Fruit fly (Drosophila melanogaster): ENCODE results near the gene MFS10.

The MFS10 gene

DNA sequence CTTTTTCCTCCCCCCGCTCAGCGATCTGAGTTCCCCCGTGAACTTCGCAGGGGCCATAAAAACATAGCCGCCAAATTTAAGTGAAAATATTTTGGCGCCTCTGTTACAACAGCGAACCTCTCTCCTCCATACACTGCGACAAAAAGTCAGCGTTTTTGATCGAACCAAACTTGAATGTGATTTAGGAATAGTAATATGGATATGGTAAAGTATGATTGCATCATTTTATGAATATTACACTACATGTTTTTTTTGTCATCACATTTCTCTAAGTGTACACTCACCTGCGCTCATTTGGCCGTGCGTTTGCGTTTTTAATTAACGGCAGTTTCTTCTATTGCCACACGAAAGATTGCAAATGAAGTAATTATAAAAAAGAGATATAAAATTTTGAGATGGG is 6.9 kb downstream of the MFS10 start (continued):
- peak; percentile 47 to 63 for TF ChIP-seq dpn (GFP tag; optimal IDR thresholded peaks at IDR 0.05)
- TF ChIP-seq CG17385 (GFP tag; optimal IDR thresholded peaks at IDR 0.05): peak; percentile 60
- peak; percentile 34 for TF ChIP-seq org-1 (GFP tag; optimal IDR thresholded peaks at IDR 0.05)
- TF ChIP-seq pros (GFP tag; optimal IDR thresholded peaks at IDR 0.05): no peak
- TF ChIP-seq ap (GFP tag; IDR thresholded peaks at IDR 0.05): peak; percentile 29; the same call in 1 of the 2 replicates
- peak; percentile 53; the same call in 2 of the 3 replicates for TF ChIP-seq CG34422 (GFP tag; IDR thresholded peaks at IDR 0.05)
- peak; percentile 15 for TF ChIP-seq CG8089 (GFP tag; optimal IDR thresholded peaks at IDR 0.05)
- no peak for TF ChIP-seq Nf-YC (tag; optimal IDR thresholded peaks at IDR 0.05)
- TF ChIP-seq danr (GFP tag; IDR thresholded peaks at IDR 0.05): peak; percentile 31; the same call in 1 of the 2 replicates
- TF ChIP-seq CG31441 (GFP tag; IDR thresholded peaks at IDR 0.05): peak; percentile 62
- TF ChIP-seq D (optimal IDR thresholded peaks at IDR 0.05): no peak
- peak; percentile 15 for TF ChIP-seq D (GFP tag; optimal IDR thresholded peaks at IDR 0.05)
- peak; percentile 62; the same call in 1 of the 3 replicates for TF ChIP-seq ase (GFP tag; IDR thresholded peaks at IDR 0.05)
- peak; percentile 33 for TF ChIP-seq Ravus (GFP tag; IDR thresholded peaks at IDR 0.05)
- no peak for TF ChIP-seq CG6854 (GFP tag; optimal IDR thresholded peaks at IDR 0.05)
- peak; percentile 23; the same call in 1 of the 2 replicates for TF ChIP-seq ara (GFP tag; IDR thresholded peaks at IDR 0.05)
- peak; percentile 66 for TF ChIP-seq Ssrp (tag; optimal IDR thresholded peaks at IDR 0.05)
- no peak for TF ChIP-seq ham (GFP tag; IDR thresholded peaks at IDR 0.05)
- peak; percentile 54 for TF ChIP-seq jing (GFP tag; optimal IDR thresholded peaks at IDR 0.05)
- 0 out of 2 replicates have a peak, but pooled peaks have one; percentile 35 for TF ChIP-seq CG32772 (GFP tag; IDR thresholded peaks at IDR 0.05)
- peak; percentile 25; the same call in 1 of the 2 replicates for TF ChIP-seq CG14014 (GFP tag; IDR thresholded peaks at IDR 0.05)
- peak; percentile 18 for TF ChIP-seq CG1233 (GFP tag; optimal IDR thresholded peaks at IDR 0.05)
- TF ChIP-seq ato (GFP tag; IDR thresholded peaks at IDR 0.05; ENCODE audit: partially characterized antibody): no peak
- no peak for TF ChIP-seq Mad (GFP tag; optimal IDR thresholded peaks at IDR 0.05)
- TF ChIP-seq Camta (GFP tag; optimal IDR thresholded peaks at IDR 0.05): peak; percentile 25
- TF ChIP-seq CG8478 (optimal IDR thresholded peaks at IDR 0.05): no peak
- peak; percentile 54 for TF ChIP-seq ems (GFP tag; optimal IDR thresholded peaks at IDR 0.05)
- TF ChIP-seq CTCF (GFP tag; optimal IDR thresholded peaks at IDR 0.05): no peak
- peak; percentile 76 for TF ChIP-seq Ptx1 (GFP tag; IDR thresholded peaks at IDR 0.05)
- TF ChIP-seq tio (GFP tag; optimal IDR thresholded peaks at IDR 0.05): peak; percentile 27
- TF ChIP-seq sr (GFP tag; IDR thresholded peaks at IDR 0.05): 0 out of 3 replicates have a peak, but pooled peaks have one; percentile 33
- no peak for TF ChIP-seq BtbVII (GFP tag; optimal IDR thresholded peaks at IDR 0.05)
- TF ChIP-seq TFAM (GFP tag; optimal IDR thresholded peaks at IDR 0.05): no peak
- TF ChIP-seq Spps (tag; optimal IDR thresholded peaks at IDR 0.05): no peak
- peak; percentile 46 for TF ChIP-seq kah (GFP tag; optimal IDR thresholded peaks at IDR 0.05)
- no peak for TF ChIP-seq HLHmδ (GFP tag; optimal IDR thresholded peaks at IDR 0.05)
- peak; percentile 37 for TF ChIP-seq CG8359 (GFP tag; optimal IDR thresholded peaks at IDR 0.05; ENCODE audit: borderline replicate concordance)
- peak; percentile 17 for TF ChIP-seq CG10462 (GFP tag; optimal IDR thresholded peaks at IDR 0.05)
- TF ChIP-seq oc (tag; optimal IDR thresholded peaks at IDR 0.05): peak; percentile 45
- TF ChIP-seq CG13424 (tag; optimal IDR thresholded peaks at IDR 0.05): peak; percentile 64
- TF ChIP-seq Nf-YB (GFP tag; optimal IDR thresholded peaks at IDR 0.05): peak; percentile 9
- peak; percentile 10 for TF ChIP-seq NC2β (GFP tag; optimal IDR thresholded peaks at IDR 0.05)
- TF ChIP-seq Dek (tag; optimal IDR thresholded peaks at IDR 0.05): peak; percentile 15
- TF ChIP-seq CG8281 (tag; optimal IDR thresholded peaks at IDR 0.05): peak; percentile 19
- TF ChIP-seq CG18262 (tag; optimal IDR thresholded peaks at IDR 0.05): peak; percentile 53
- TF ChIP-seq CG15073 (GFP tag; optimal IDR thresholded peaks at IDR 0.05): no peak
- TF ChIP-seq CG6813 (GFP tag; optimal IDR thresholded peaks at IDR 0.05): peak; percentile 31
- peak; percentile 28 for TF ChIP-seq btn (GFP tag; optimal IDR thresholded peaks at IDR 0.05)
- 0 out of 3 replicates have a peak, but pooled peaks have one; percentile 41 for TF ChIP-seq CG3726 (GFP tag; IDR thresholded peaks at IDR 0.05)
- peak; percentile 75 for TF ChIP-seq Drgx (GFP tag; IDR thresholded peaks at IDR 0.05)
- peak; percentile 57 for TF ChIP-seq run (tag; optimal IDR thresholded peaks at IDR 0.05)

All from whole organism, embryonic.